Worm (Caenorhabditis elegans): ENCODE measurements around the gene Y43C5A.3.

- TF ChIP-seq pha-4 (tag; optimal IDR thresholded peaks at IDR 0.05) (no peak), ham-2 (GFP tag; optimal IDR thresholded peaks at IDR 0.05) (no peak), nhr-28 (tag; optimal IDR thresholded peaks at IDR 0.05) (no peak), mep-1 (tag; optimal IDR thresholded peaks at IDR 0.05) (no peak), ceh-83 (GFP tag; optimal IDR thresholded peaks at IDR 0.05) (no peak), hlh-1 (tag; optimal IDR thresholded peaks at IDR 0.05) (no peak), nhr-12 (tag; optimal IDR thresholded peaks at IDR 0.05) (no peak), bed-3 (GFP tag; optimal IDR thresholded peaks at IDR 0.05) (no peak)
Measured at ce11 chrIV:10242458-10243123, 31.2 kb upstream of the Y43C5A.3 start.
